Fruit fly (Drosophila melanogaster) whole organism, larva: Measurements from ENCODE around the gene mira.

Source experiments
- noc ChIP-seq: fragments of 200-800 bp; sonication (Bioruptor generic); optimal IDR thresholded peaks from 3 replicates; lab custom pipeline; 2019; ENCODE audit warnings: missing biosample characterization, mild to moderate bottlenecking, missing genetic modification characterization, moderate library complexity

The mira gene

DNA sequence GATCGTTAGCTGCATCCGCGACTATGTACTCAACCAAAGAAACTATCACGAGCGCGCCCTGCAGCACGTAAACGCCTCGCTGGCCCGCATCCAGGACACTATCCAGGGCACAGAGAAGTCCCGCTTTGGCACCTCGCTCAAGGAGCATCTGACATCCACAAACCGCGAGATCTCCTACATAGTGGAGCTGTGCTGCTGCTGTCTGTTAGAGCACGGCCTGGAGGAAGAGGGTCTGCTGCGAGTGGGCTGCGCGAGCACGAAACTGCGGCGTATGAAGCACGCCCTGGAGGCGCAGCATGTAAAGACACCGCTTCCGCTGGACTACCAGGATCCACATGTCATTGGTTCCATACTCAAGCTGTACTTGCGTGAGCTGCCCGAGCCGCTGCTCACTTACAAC lies 23.9 kb downstream of the mira start:
- TF ChIP-seq noc (tag; lab: Kevin White, UChicago): no peak

DNA sequence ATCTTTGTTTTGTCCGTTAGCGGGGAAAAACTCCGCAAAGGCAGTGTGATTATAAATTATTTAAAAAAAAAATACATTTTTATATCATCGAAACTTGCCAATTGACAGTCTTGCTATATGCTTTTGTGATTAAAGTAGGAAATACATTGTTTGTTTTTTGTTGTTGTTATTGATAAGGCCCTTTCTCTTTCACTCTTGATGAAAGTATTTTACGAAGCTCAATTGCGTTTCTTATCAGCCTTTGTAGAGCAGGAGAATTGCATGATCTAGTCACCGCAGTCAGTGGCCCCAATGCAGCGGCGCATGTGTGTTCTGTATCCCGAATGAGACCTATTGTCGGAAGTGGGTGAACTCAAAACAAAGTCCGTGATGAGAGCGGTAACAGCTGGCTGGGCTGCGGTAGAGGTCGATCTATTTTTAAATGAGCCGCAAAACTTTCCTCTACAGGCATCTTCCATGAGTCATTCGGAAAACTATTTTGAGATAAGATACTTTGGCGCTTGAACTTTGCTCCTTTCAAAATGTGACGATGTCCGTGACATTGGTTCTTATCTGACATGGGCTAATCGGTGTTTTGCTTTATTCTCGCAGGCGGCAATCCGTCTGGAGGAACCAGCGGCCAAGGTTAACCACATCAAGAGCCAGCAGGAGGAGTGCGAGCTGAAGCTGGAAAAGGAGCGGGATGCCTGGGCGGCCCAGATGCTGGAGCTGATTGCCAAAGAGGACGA lies 24.5 kb downstream of the mira start:
- TF ChIP-seq noc (tag; lab: Kevin White, UChicago): no peak

DNA sequence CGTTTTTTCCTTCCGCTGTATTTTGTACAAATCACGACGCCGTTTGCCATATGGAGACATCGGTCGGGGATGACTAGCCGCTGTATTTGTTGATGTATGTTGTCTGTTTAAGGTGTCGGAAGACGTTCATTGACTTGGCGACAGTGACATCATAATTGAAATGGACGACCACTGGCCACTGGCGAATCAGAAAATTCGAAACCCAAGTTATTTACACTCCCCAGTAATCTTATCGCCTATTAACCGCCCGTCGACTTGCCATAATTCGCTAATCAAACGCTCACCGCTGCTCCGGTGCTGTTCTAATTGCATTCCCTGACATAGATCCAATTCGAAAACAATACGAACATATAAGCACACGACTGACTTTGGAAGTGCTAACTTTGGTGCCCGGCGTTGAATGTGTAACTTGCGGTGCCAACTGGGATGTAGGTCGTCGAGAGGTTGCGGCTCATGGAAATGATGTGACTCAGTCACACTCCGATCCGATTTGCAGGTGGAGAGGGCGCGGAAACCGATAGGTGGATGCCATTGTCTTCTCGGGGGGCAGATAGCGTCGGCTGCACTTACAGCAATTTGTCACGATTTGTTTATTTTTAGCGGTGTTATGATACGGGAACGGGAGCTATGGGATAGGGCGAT lies 25.3 kb downstream of the mira start:
- TF ChIP-seq noc (tag; lab: Kevin White, UChicago): no peak

DNA sequence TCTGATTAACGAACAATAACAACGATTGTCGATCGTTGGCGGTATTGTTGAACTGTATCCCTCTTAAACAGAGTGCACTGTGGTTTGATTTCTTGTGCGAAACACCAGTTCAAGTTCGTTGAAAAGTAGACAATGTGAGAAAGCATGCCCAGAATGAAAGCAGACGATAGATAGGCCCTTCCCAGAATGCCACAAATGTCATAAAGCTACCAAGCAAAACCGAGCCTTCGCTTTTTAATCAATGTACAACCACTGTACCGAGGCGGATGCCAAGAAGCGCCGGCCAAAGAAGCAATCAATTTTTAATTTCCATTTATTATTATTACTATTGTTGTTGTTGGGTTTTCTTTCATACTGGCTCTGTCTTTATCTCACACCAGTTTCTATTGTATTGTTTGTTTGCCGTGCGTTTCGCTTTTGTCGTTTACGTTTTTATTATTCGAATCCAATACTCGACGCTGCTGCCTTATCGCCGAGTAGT lies 26.0 kb downstream of the mira start:
- TF ChIP-seq noc (tag; lab: Kevin White, UChicago): peak; percentile 69

DNA sequence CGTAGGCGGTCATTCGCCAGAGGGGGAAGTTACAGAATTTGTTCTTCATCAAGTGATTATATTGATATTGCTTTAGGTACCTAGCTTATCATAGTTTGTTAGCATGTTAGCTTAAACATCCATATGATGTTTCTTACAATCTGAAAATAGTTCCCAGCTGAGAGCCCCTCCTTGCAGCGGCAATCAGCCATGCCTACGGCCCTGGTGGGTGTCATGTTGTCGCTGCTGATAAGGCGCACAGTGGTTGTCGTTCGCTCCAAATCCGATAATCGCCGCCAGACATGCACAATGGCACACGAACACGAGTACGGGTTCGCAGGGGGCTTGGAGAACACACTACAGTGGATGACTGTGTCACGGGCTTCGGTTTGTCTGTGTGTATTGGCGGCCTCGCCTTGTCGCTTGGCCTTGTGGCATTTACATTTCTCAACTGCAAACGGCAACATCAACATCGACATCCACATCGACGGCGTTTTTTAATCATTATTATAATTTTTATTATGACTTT lies 28.9 kb downstream of the mira start:
- TF ChIP-seq noc (tag; lab: Kevin White, UChicago): peak; percentile 92

DNA sequence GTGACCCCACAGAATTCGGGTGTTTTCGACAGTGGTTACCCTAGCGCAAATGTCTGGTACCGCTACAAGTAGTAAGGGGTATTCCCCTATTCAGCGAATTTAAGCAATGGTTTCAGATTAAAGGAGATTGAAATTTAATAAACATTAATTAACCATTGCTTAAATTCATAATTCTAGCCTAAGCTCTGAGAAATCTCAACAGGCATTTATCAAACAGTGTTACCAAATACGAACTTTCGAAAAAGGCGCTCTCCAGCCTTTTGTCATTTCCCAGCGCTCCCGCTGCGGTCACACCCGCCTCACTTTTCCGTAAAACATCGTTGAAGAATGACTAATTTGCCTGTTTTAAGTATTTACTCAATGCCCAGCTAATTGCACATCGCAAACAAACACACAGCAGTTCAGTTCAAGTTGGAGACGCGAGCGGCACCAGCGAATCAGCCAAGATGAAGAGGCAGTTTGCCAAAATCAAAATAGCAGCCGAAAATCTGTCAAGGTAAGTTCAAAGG lies 30.0 kb downstream of the mira start, which contains the start of the genes Surf6 and RhoGAP92B:
Surf6 (minus strand) TSS at position 4 of the 509 bp plus-strand sequence.
RhoGAP92B (plus strand) TSS at position 300 of the 509 bp plus-strand sequence.
- TF ChIP-seq noc (tag; lab: Kevin White, UChicago): peak; percentile 75

DNA sequence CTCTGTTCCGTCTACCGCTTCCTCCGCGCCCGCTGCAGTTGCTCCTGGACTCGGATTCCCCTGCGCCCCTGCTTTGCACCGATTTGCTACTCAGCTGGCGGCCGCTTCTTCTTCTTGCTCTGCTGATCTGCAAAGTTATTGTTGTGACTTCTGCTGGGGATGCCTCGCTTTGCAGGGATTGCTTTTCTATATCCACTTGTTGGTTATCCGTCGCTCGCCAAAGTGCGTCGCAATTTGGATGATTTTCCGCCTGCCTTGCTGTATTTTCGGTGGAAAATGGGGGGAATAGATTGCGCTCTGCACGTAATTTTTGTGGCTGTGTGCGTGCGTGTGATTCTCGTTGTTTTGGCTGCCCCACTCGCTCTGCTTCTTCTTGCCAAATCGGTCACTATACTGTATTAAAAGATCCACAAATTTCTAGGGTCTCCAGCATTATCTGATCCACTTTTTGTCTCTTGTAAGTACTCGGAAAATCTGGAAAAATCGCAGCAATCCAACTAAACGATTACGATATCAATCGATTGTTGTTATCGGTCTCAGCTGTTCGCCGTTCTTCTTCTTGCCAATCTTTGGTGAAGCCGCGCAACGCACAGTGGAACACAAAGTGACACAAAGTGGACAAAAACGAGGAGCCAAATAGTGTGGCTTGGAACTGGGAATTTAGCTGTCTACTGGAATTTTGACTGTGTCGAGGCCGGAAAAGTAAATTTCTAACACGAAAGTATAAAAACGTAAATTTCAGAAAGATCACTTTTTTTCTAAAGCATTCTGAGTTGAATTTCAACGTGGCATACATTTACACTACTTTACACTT lies 31.8 kb downstream of the mira start, which contains the start of gene ClpX:
ClpX (minus strand) TSS at position 764 of the 814 bp plus-strand sequence.
- peak; percentile 2 for TF ChIP-seq noc (tag; lab: Kevin White, UChicago)

DNA sequence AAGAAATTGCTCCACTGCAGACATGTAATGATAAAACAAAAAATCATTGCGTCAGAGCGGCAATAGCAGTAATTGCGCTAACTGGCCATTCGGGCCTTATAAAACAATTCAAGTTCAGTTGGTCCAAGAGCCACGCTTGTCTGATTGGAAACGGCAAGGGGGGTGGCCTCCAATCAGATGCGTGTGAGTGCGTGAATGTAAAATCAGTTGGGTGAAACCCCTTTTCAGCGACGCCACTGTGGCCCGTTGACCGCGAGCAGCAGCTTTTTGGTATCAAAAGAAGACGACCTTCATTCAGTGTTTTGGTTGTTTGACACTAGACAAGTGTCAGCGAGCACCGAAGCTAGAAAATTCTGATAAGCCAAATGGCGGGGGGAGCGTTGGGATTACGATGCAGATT lies 32.6 kb downstream of the mira start:
- peak; percentile 14 for TF ChIP-seq noc (tag; lab: Kevin White, UChicago)

DNA sequence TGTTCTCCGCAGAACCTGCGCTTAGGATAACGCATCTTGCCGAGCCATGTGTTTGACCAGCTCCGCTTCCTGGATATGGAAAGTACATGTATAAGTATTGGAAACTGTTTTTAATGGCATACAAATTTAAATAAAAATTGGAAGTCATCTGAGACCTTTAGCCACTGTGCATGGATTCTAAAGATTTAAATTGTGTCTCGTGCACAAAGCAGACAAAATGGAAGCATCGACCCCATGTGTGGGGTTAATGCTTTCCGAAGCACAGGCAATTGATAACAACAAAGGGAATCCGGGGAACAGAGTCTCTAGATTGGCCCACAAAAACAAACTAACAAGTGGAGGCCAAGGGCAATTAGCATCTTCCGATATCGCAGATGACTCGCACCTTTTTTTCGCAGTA lies 33.2 kb downstream of the mira start:
- no peak for TF ChIP-seq noc (tag; lab: Kevin White, UChicago)

DNA sequence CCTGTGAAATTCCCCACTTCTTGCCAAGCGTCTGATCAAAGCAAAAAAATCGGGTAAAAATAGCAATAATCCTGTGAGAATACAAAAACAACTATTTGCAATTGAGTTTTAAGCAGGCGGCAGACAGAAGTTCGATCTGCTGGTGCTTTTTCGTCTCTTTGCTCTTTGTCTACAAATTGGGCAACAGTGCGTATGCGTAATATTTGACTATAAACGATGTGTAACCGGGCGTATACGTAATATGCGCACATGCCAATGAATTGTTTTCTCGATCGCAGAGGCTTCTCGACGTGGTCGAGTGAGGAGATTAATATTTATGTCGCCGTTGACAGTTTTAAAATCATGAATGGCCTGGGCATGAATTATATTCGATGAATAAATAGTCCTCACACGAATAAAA lies 39.6 kb downstream of the mira start:
- no peak for TF ChIP-seq noc (tag; lab: Kevin White, UChicago)

DNA sequence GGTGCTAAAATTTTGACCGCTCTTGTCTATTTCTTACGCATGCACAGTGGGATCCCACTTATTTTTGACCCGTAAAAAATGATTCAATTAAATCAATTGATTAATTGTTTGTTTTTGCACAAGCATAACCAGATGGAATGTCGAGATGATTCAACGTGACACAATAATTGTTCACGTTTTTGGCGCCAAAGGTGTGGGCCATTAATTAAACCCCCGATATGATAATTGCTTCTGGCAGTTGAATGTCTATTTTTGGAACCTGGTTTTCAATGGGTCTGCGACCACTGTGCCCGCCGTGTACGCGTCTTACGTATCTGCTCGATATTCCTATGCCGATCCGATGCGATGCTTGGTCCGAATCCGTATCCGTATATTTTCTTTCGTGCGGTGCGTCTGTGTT lies 42.9 kb downstream of the mira start:
- TF ChIP-seq noc (tag; lab: Kevin White, UChicago): peak; percentile 53

DNA sequence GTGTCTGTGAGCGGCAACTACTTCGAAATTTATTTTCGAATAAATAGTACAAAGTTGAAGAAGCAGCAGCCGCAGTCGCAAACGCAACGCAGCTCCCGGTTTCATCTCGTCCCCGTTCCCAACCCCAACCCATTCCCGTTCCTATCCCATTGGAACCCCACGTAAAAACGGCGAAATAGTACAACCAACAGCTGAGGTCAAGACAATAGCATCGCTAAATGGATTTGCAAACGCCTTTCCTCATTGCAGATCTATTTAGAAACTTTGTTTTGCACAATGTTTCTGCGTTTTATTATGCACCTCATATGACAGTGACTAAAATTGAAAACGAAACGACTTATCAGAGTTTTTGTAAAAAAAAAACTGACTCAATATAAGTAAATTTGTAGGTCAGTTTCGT lies 43.6 kb downstream of the mira start:
- TF ChIP-seq noc (tag; lab: Kevin White, UChicago): no peak

DNA sequence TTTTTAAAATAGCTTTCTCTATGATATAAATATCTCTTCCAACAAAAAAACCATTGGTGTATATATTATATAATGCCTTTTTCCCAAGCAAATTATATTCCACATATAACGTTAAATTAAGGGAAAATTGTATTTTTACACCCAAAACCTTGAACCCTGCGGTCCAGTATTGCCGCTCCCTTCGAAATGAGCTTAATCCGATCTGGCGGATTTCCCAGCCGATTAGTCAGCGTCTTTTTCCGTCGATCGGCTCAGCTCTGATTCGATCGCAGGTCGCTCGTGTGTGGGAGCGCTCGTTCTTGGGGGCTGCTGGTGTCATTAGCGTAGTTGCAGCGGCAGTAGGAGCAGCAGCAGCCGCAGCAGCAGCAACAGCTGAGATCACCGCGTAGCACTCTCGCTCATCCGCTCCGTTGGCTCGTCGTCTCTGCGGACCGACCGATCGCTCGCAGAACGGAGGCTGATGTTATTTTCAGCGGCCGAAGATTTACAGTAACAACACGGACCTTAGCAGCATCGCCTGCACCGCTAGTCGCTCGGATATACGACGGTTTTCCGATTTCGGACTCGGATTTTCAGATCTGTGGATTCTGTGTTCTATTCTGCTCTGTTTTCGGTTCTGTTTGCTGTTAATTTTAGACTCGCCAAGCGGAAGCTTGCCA lies 44.5 kb downstream of the mira start, which contains the start of gene CG4733:
CG4733 (plus strand) TSS at position 350 of the 659 bp plus-strand sequence.
- no peak for TF ChIP-seq noc (tag; lab: Kevin White, UChicago)

DNA sequence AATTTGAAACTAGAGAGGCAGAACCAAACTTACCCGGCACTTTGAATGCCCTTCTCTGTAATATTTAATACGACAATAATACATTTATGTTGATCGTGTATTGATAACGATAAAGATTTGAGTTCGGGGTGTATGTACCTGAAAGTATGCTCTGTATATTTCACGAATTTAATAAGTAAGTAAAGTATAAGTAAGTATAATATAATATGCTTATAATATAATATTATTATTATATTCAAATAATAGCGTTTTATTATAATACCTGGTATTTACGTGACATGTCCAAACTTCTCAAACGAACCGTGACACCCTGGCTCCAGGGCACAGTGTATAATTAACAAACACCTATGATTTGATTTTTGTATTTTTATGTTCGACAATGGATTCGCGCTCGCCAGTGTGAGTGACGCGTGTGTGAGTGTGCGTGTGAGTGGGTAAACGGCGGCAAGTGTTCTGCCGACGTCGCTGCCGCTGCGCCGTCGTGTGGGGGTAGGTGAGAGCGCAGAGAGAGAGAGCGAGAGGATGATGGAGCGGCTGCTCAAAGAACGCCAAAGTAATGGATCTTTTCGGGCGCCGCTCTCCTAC lies 45.2 kb downstream of the mira start:
- peak; percentile 92 for TF ChIP-seq noc (tag; lab: Kevin White, UChicago)
